Fruit fly (Drosophila melanogaster) whole organism, embryonic: Measurements from ENCODE around the gene CG16965.

ENCODE experiments used
- Adf1 ChIP-seq: fragments of 200-800 bp; sonication (Bioruptor generic); IDR thresholded peaks from 2 replicates; pipeline ENCODE4 v1.3.6; 2022; ENCODE audit warnings: missing biosample characterization, missing genetic modification characterization
- CG11504 ChIP-seq: fragments of 200-800 bp; sonication (Bioruptor generic); optimal IDR thresholded peaks from 3 replicates; lab custom pipeline; 2019; ENCODE audit warnings: missing biosample characterization, mild to moderate bottlenecking, missing genetic modification characterization, moderate library complexity
- CG12071 ChIP-seq: fragments of 200-800 bp; sonication (Bioruptor generic); optimal IDR thresholded peaks from 3 replicates; lab custom pipeline; 2018; ENCODE audit warnings: missing biosample characterization, mild to moderate bottlenecking, missing genetic modification characterization
- CG12659 ChIP-seq: fragments of 200-800 bp; sonication (Bioruptor generic); optimal IDR thresholded peaks from 3 replicates; lab custom pipeline; 2017; ENCODE audit warnings: mild to moderate bottlenecking, missing biosample characterization, missing genetic modification reagents, missing genetic modification characterization
- CG12769 ChIP-seq: fragments of 200-800 bp; sonication (Bioruptor generic); optimal IDR thresholded peaks from 2 replicates; lab custom pipeline; 2019; ENCODE audit warnings: missing biosample characterization, mild to moderate bottlenecking, missing genetic modification characterization, moderate library complexity
- CG13424 ChIP-seq: fragments of 200-800 bp; sonication (Bioruptor generic); optimal IDR thresholded peaks from 2 replicates; lab custom pipeline; 2019; ENCODE audit warnings: missing biosample characterization, mild to moderate bottlenecking, missing genetic modification characterization, moderate library complexity
- CG13894 ChIP-seq: fragments of 200-800 bp; sonication (Bioruptor generic); optimal IDR thresholded peaks from 3 replicates; lab custom pipeline; 2018; ENCODE audit warnings: missing biosample characterization, mild to moderate bottlenecking, missing genetic modification characterization, moderate library complexity
- CG14710 ChIP-seq: fragments of 200-800 bp; sonication (Bioruptor generic); optimal IDR thresholded peaks from 3 replicates; lab custom pipeline; 2019; ENCODE audit warnings: missing biosample characterization, mild to moderate bottlenecking, missing genetic modification characterization, moderate library complexity
- CG1602 ChIP-seq: fragments of 200-800 bp; sonication (Bioruptor generic); optimal IDR thresholded peaks from 3 replicates; lab custom pipeline; 2016; ENCODE audit warnings: missing biosample characterization, missing genetic modification characterization
- CG1603 ChIP-seq: fragments of 200-800 bp; sonication (Bioruptor generic); optimal IDR thresholded peaks from 2 replicates; lab custom pipeline; 2019; ENCODE audit warnings: missing biosample characterization, mild to moderate bottlenecking, missing genetic modification characterization, moderate library complexity
- CG17186 ChIP-seq: fragments of 200-800 bp; sonication (Bioruptor generic); optimal IDR thresholded peaks from 3 replicates; lab custom pipeline; 2017; ENCODE audit warnings: missing biosample characterization, missing genetic modification reagents, missing genetic modification characterization
- CG18262 ChIP-seq: fragments of 200-800 bp; optimal IDR thresholded peaks from 3 replicates; lab custom pipeline; 2019; ENCODE audit warnings: missing biosample characterization, mild to moderate bottlenecking, missing genetic modification characterization, moderate library complexity
- CG4707 ChIP-seq: fragments of 200-800 bp; sonication (Bioruptor generic); optimal IDR thresholded peaks from 2 replicates; lab custom pipeline; 2018; ENCODE audit warnings: missing biosample characterization, mild to moderate bottlenecking, missing genetic modification characterization, moderate library complexity
- CG5180 ChIP-seq: fragments of 200-800 bp; sonication (Bioruptor generic); optimal IDR thresholded peaks from 3 replicates; lab custom pipeline; 2017; ENCODE audit warnings: missing biosample characterization, missing genetic modification characterization, mild to moderate bottlenecking, moderate library complexity, missing genetic modification reagents
- CG6254 ChIP-seq: fragments of 200-800 bp; sonication (Bioruptor generic); optimal IDR thresholded peaks from 3 replicates; lab custom pipeline; 2017; ENCODE audit warnings: mild to moderate bottlenecking, missing biosample characterization, missing genetic modification reagents, missing genetic modification characterization
- CG6689 ChIP-seq: fragments of 200-800 bp; sonication (Bioruptor generic); IDR thresholded peaks from 2 replicates; pipeline ENCODE4 v1.3.6; 2022; ENCODE audit warnings: missing biosample characterization, missing genetic modification characterization
- CG8359 ChIP-seq: fragments of 200-800 bp; sonication (Bioruptor generic); optimal IDR thresholded peaks from 2 replicates; lab custom pipeline; 2017; ENCODE audit warnings: missing biosample characterization, mild to moderate bottlenecking, missing genetic modification characterization, borderline replicate concordance
- D19B ChIP-seq: fragments of 200-800 bp; sonication (Bioruptor generic); optimal IDR thresholded peaks from 2 replicates; lab custom pipeline; 2017; ENCODE audit warnings: missing biosample characterization, mild to moderate bottlenecking, missing genetic modification characterization
- Deaf1 ChIP-seq: fragments of 200-800 bp; optimal IDR thresholded peaks from 3 replicates; lab custom pipeline; 2019; ENCODE audit warnings: missing biosample characterization, mild to moderate bottlenecking, missing genetic modification characterization, moderate library complexity
- Dip3 ChIP-seq: fragments of 200-800 bp; sonication (Bioruptor generic); optimal IDR thresholded peaks from 3 replicates; lab custom pipeline; 2016; ENCODE audit warnings: missing biosample characterization, missing genetic modification characterization
- Drgx ChIP-seq: fragments of 200-800 bp; sonication (Bioruptor generic); IDR thresholded peaks from 2 replicates; pipeline ENCODE4 v1.3.6; 2022; ENCODE audit warnings: missing biosample characterization, missing genetic modification characterization
- Elba2 ChIP-seq: fragments of 200-800 bp; sonication (Bioruptor generic); optimal IDR thresholded peaks from 3 replicates; lab custom pipeline; 2016; ENCODE audit warnings: missing biosample characterization, missing genetic modification characterization
- Fer3 ChIP-seq: fragments of 200-800 bp; sonication (Bioruptor generic); optimal IDR thresholded peaks from 2 replicates; lab custom pipeline; 2018; ENCODE audit warnings: missing biosample characterization, mild to moderate bottlenecking, missing genetic modification characterization, moderate library complexity
- HLH54F ChIP-seq: fragments of 200-800 bp; sonication (Bioruptor generic); optimal IDR thresholded peaks from 3 replicates; lab custom pipeline; 2016; ENCODE audit warnings: missing biosample characterization, missing genetic modification characterization
- HLHmδ ChIP-seq: fragments of 200-800 bp; sonication (Bioruptor generic); optimal IDR thresholded peaks from 2 replicates; lab custom pipeline; 2018; ENCODE audit warnings: missing biosample characterization, mild to moderate bottlenecking, missing genetic modification characterization, moderate library complexity
- Hey ChIP-seq: fragments of 200-800 bp; sonication (Bioruptor generic); optimal IDR thresholded peaks from 3 replicates; lab custom pipeline; 2018; ENCODE audit warnings: missing biosample characterization, mild to moderate bottlenecking, missing genetic modification characterization
- HmgD ChIP-seq: fragments of 200-800 bp; sonication (Bioruptor generic); optimal IDR thresholded peaks from 3 replicates; lab custom pipeline; 2016; ENCODE audit warnings: missing biosample characterization, missing genetic modification characterization
- Oli ChIP-seq: fragments of 200-800 bp; sonication (Bioruptor generic); optimal IDR thresholded peaks from 2 replicates; lab custom pipeline; 2018; ENCODE audit warnings: missing biosample characterization, mild to moderate bottlenecking, missing genetic modification characterization, moderate library complexity
- PHDP ChIP-seq: fragments of 200-800 bp; sonication (Bioruptor generic); optimal IDR thresholded peaks from 3 replicates; lab custom pipeline; 2018; ENCODE audit warnings: missing biosample characterization, mild to moderate bottlenecking, missing genetic modification characterization, moderate library complexity
- Poxn ChIP-seq: fragments of 200-800 bp; sonication (Bioruptor generic); IDR thresholded peaks from 2 replicates; pipeline ENCODE4 v1.3.6; 2022; ENCODE audit warnings: missing biosample characterization, missing genetic modification characterization
- Vsx1 ChIP-seq: fragments of 200-800 bp; sonication (Bioruptor generic); optimal IDR thresholded peaks from 2 replicates; lab custom pipeline; 2017; ENCODE audit warnings: missing biosample characterization, mild to moderate bottlenecking, missing genetic modification characterization, missing genetic modification reagents
- Xbp1 ChIP-seq: fragments of 200-800 bp; sonication (Bioruptor generic); optimal IDR thresholded peaks from 3 replicates; lab custom pipeline; 2016; ENCODE audit warnings: missing biosample characterization, mild to moderate bottlenecking, missing genetic modification characterization
- YL-1 ChIP-seq: fragments of 200-800 bp; sonication (Bioruptor generic); optimal IDR thresholded peaks from 3 replicates; lab custom pipeline; 2017; ENCODE audit warnings: missing biosample characterization, mild to moderate bottlenecking, missing genetic modification characterization
- bcd ChIP-seq: fragments of 200-800 bp; sonication (Bioruptor generic); optimal IDR thresholded peaks from 2 replicates; lab custom pipeline; 2017; ENCODE audit warnings: missing biosample characterization, mild to moderate bottlenecking, missing genetic modification characterization
- chn ChIP-seq: fragments of 200-800 bp; sonication (Bioruptor generic); optimal IDR thresholded peaks from 2 replicates; lab custom pipeline; 2016; ENCODE audit warnings: missing biosample characterization, missing genetic modification characterization
- da ChIP-seq: fragments of 200-800 bp; sonication (Bioruptor generic); optimal IDR thresholded peaks from 2 replicates; lab custom pipeline; 2016; ENCODE audit warnings: missing biosample characterization, missing genetic modification characterization
- gro ChIP-seq: fragments of 200-800 bp; sonication (Bioruptor generic); optimal IDR thresholded peaks from 2 replicates; lab custom pipeline; 2016; ENCODE audit warnings: missing biosample characterization, missing genetic modification characterization
- her ChIP-seq: fragments of 200-800 bp; sonication (Bioruptor generic); optimal IDR thresholded peaks from 2 replicates; lab custom pipeline; 2016; ENCODE audit warnings: missing biosample characterization, missing genetic modification characterization
- kah ChIP-seq: fragments of 200-800 bp; sonication (Bioruptor generic); optimal IDR thresholded peaks from 2 replicates; lab custom pipeline; 2018; ENCODE audit warnings: missing biosample characterization, mild to moderate bottlenecking, missing genetic modification characterization
- lab ChIP-seq: fragments of 200-800 bp; sonication (Bioruptor generic); optimal IDR thresholded peaks from 3 replicates; lab custom pipeline; 2017; ENCODE audit warnings: missing biosample characterization, missing genetic modification characterization, mild to moderate bottlenecking, moderate library complexity, missing genetic modification reagents
- psq ChIP-seq: fragments of 200-800 bp; sonication (Bioruptor generic); optimal IDR thresholded peaks from 2 replicates; lab custom pipeline; 2017; ENCODE audit warnings: missing biosample characterization, missing genetic modification characterization
- stc ChIP-seq: fragments of 200-800 bp; sonication (Bioruptor generic); IDR thresholded peaks from 2 replicates; pipeline ENCODE4 v1.3.6; 2022; ENCODE audit warnings: missing biosample characterization, missing genetic modification characterization
- tin ChIP-seq: fragments of 200-800 bp; sonication (Bioruptor generic); optimal IDR thresholded peaks from 3 replicates; lab custom pipeline; 2016; ENCODE audit warnings: missing biosample characterization, missing genetic modification characterization
- tio ChIP-seq: fragments of 200-800 bp; sonication (Bioruptor generic); optimal IDR thresholded peaks from 2 replicates; lab custom pipeline; 2017; ENCODE audit warnings: missing biosample characterization, missing genetic modification characterization, inconsistent platforms
- tll ChIP-seq, 2 experiments: fragments of 200-800 bp in 1 of 2; fragments of >200 bp in 1 of 2; sonication (Bioruptor generic) in 1 of 2; optimal IDR thresholded peaks; 2 replicates each; lab custom pipeline; 2017 to 2019; ENCODE audit warnings: missing biosample characterization in 2 of 2, missing genetic modification characterization in 2 of 2, mild to moderate bottlenecking in 1 of 2, moderate library complexity in 1 of 2
- unc-4 ChIP-seq: fragments of 200-800 bp; sonication (Bioruptor generic); IDR thresholded peaks from 2 replicates; pipeline ENCODE4 v1.3.6; 2022; ENCODE audit warnings: missing biosample characterization, missing genetic modification characterization; ENCODE audit not compliant: partially characterized antibody
- zf30C ChIP-seq: fragments of 200-800 bp; sonication (Bioruptor generic); optimal IDR thresholded peaks from 3 replicates; lab custom pipeline; 2018; ENCODE audit warnings: missing biosample characterization, mild to moderate bottlenecking, missing genetic modification characterization

The CG16965 gene

dm6 chr2L:12002922-12003791, 21.8 kb downstream of the CG16965 start (continued):
- TF ChIP-seq psq (GFP tag; lab: Kevin White, UChicago), result no peak
- TF ChIP-seq Oli (tag; lab: Kevin White, UChicago), result peak; percentile 38
- TF ChIP-seq CG1603, result peak; percentile 39
- peak; percentile 44 for TF ChIP-seq CG12659 (GFP tag; lab: Kevin White, UChicago)
- TF ChIP-seq unc-4, result no peak
- peak; percentile 16 for TF ChIP-seq CG12071 (GFP tag; lab: Kevin White, UChicago)
- TF ChIP-seq CG17186 (GFP tag; lab: Kevin White, UChicago), result no peak
- peak; percentile 32 for TF ChIP-seq tin (GFP tag; lab: Kevin White, UChicago)
- peak; percentile 40 for TF ChIP-seq lab (GFP tag; lab: Kevin White, UChicago)
- TF ChIP-seq chn (GFP tag; lab: Kevin White, UChicago), result peak; percentile 74
- peak; percentile 33 for TF ChIP-seq CG11504
- peak; percentile 99 for TF ChIP-seq Hey (tag; lab: Kevin White, UChicago)
- TF ChIP-seq PHDP (tag; lab: Kevin White, UChicago), result peak; percentile 8
- peak; percentile 30 for TF ChIP-seq CG6254 (GFP tag; lab: Kevin White, UChicago)
- TF ChIP-seq bcd (GFP tag; lab: Kevin White, UChicago), result peak; percentile 27
- TF ChIP-seq kah (GFP tag; lab: Kevin White, UChicago), result peak; percentile 82
- TF ChIP-seq CG4707 (GFP tag; lab: Kevin White, UChicago), result peak; percentile 100
- TF ChIP-seq CG1602, result peak; percentile 22
- TF ChIP-seq tio (GFP tag; lab: Kevin White, UChicago), result no peak
- no peak for TF ChIP-seq zf30C (GFP tag; lab: Kevin White, UChicago)
- TF ChIP-seq CG18262 (tag; lab: Kevin White, UChicago), result peak; percentile 18
- TF ChIP-seq gro (GFP tag; lab: Kevin White, UChicago), result peak; percentile 72
- peak; percentile 10 for TF ChIP-seq D19B (GFP tag; lab: Kevin White, UChicago)
- peak; percentile 43 for TF ChIP-seq Fer3 (tag; lab: Kevin White, UChicago)
- TF ChIP-seq Drgx (GFP tag; lab: Robert Waterston, UW), result no peak
- no peak for TF ChIP-seq Poxn
- no peak for TF ChIP-seq Dip3 (GFP tag; lab: Kevin White, UChicago)
- peak; percentile 60 for TF ChIP-seq CG13424
- TF ChIP-seq CG12769 (tag; lab: Kevin White, UChicago), result peak; percentile 98
- peak; percentile 91 for TF ChIP-seq CG5180 (GFP tag; lab: Kevin White, UChicago)
- TF ChIP-seq CG14710 (tag; lab: Kevin White, UChicago), result no peak
- TF ChIP-seq Elba2 (GFP tag; lab: Kevin White, UChicago), result peak; percentile 16
- peak; percentile 60 for TF ChIP-seq CG13894 (tag; lab: Kevin White, UChicago)
- TF ChIP-seq HmgD, result peak; percentile 11
- TF ChIP-seq Adf1 (GFP tag; lab: Robert Waterston, UW), result no peak
- TF ChIP-seq da, result peak; percentile 64
- no peak for TF ChIP-seq stc (GFP tag; lab: Robert Waterston, UW)
- peak; percentile 35 for TF ChIP-seq CG8359
- peak; percentile 29 for TF ChIP-seq HLH54F (GFP tag; lab: Kevin White, UChicago)
- peak; percentile 56 for TF ChIP-seq her (GFP tag; lab: Kevin White, UChicago)
- TF ChIP-seq Deaf1 (tag; lab: Kevin White, UChicago), result peak; percentile 94
- TF ChIP-seq Xbp1 (GFP tag; lab: Kevin White, UChicago), result peak; percentile 63
- peak in 1 of 2 experiments; percentile 54 for TF ChIP-seq tll (GFP tag; optimal IDR thresholded peaks at IDR 0.05; lab: Kevin White, UChicago)
- TF ChIP-seq CG6689 (GFP tag; lab: Robert Waterston, UW), result no peak
- TF ChIP-seq Vsx1, result no peak
- no peak for TF ChIP-seq YL-1 (GFP tag; lab: Kevin White, UChicago)
- peak; percentile 74 for TF ChIP-seq HLHmδ (GFP tag; lab: Kevin White, UChicago)
